Worm (Caenorhabditis elegans) whole organism, late embryonic: ENCODE results near the gene srlf-35.

Experiments used
- K02D7.2 ChIP-seq: sonication (generic microtip); optimal IDR thresholded peaks from 2 replicates; lab custom pipeline; 2017; ENCODE audit warnings: mild to moderate bottlenecking, missing genetic modification characterization, missing compliant biosample characterization
- ama-1 ChIP-seq: fragments of 150-350 bp; optimal IDR thresholded peaks from 2 replicates; lab custom pipeline; 2014
- fkh-10 ChIP-seq: fragments of 150-350 bp; optimal IDR thresholded peaks from 2 replicates; lab custom pipeline; 2014; ENCODE audit warnings: missing biosample characterization, missing genetic modification reagents, missing genetic modification characterization
- sdc-2 ChIP-seq: sonication (generic microtip); optimal IDR thresholded peaks from 2 replicates; lab custom pipeline; 2016; ENCODE audit warnings: missing genotype, missing genetic modification characterization, missing compliant biosample characterization

ce11 chrV:534176-534575 lies 30.3 kb downstream of the srlf-35 start, which contains the start of gene nhr-132:
- TF ChIP-seq K02D7.2 (tag; lab: Kevin White, UChicago) (no peak), sdc-2 (tag; lab: Kevin White, UChicago) (no peak), fkh-10 (GFP tag; lab: Kevin White, UChicago) (no peak), ama-1 (lab: Kevin White, UChicago) (no peak)
